Worm (Caenorhabditis elegans) whole organism, late embryonic: Measurements from ENCODE around the gene ifet-1.

Experiments
- ceh-31 ChIP-seq: sonication (generic microtip); optimal IDR thresholded peaks from 2 replicates; lab custom pipeline; 2016; ENCODE audit warnings: missing genetic modification characterization, missing compliant biosample characterization
- nfya-1 ChIP-seq: sonication (generic microtip); optimal IDR thresholded peaks from 2 replicates; lab custom pipeline; 2017; ENCODE audit warnings: missing genetic modification characterization, mild to moderate bottlenecking, missing compliant biosample characterization, antibody characterized with exemption, moderate library complexity
- pha-2 ChIP-seq: sonication (generic microtip); optimal IDR thresholded peaks from 2 replicates; lab custom pipeline; 2017; ENCODE audit warnings: mild to moderate bottlenecking, missing genetic modification characterization, missing compliant biosample characterization
- pros-1 ChIP-seq: fragments of 150-350 bp; optimal IDR thresholded peaks from 2 replicates; lab custom pipeline; 2014; ENCODE audit warnings: missing biosample characterization, missing genetic modification reagents, missing genetic modification characterization
- unc-3 ChIP-seq, 2 experiments: fragments of 200-800 bp in 1 of 2; sonication (Bioruptor generic) in 1 of 2; sonication (generic microtip) in 1 of 2; conservative IDR thresholded peaks in 1 of 2; optimal IDR thresholded peaks in 1 of 2; 2 replicates each; pipeline versions ENCODE4 v1.3.6 to Lab custom; 2016 to 2022; ENCODE audit warnings: missing compliant biosample characterization in 2 of 2, missing genetic modification characterization in 2 of 2, missing genetic modification reagents in 1 of 2

DNA sequence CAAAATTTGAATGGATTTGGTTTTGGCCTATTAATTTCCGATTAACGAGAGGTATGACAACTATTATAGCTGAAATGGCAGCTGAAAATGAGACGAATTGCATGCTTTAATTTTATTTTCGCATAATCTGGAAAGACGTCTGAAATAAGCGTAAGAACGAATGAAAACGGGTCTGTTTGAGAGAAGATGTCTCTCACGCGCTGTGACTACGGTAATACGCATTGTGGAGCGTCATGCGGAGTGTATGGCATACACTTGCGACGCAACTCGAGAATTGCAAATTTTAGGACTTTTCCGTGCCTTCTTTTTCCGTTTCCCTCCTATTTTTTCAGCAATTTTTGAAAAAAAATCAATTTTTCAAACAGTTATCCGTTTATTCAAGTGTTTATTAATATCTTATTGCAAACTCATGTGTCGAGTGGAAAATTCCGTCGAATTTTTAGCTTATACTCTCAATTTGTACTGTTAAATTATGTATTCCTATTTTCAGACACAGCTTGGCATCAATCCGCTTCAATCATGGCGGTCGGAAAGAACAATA lies 548 bp upstream of the ifet-1 start, which contains the start of gene rps-1:
- TF ChIP-seq unc-3 (GFP tag; conservative IDR thresholded peaks at IDR 0.05; lab: Robert Waterston, UW) (peak; percentile 62; the same call in 1 of the 2 replicates), unc-3 (tag; optimal IDR thresholded peaks at IDR 0.05; lab: Kevin White, UChicago) (peak; percentile 50), pha-2 (no peak), ceh-31 (tag; lab: Kevin White, UChicago) (peak; percentile 93), nfya-1 (tag; lab: Kevin White, UChicago) (peak; percentile 99), pros-1 (tag; lab: Kevin White, UChicago) (peak; percentile 79)
